Fruit fly (Drosophila melanogaster): ENCODE data around the gene CG9970.
A peak's percentile ranks its signal among the peaks of the same experiment; 100 is the strongest.

CG9970 gene

DNA sequence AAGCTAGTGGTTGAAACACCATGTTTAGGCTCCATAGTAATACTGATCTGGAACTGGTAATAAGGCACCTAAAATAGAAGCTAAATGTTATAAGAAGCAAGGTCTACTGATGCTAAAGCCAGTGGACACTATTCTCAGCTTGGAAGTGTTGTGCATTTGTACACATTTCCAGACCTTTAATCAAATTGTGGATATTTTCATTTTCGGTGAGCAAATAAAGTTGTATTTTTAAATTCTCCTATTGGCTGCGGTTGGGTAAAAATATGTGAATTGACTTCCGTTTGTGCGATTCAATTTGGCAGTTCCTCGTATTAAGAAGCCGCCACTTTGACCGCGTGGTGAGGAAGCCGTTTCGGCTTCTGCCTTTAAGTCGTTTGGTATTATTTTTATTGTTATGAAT is at the start of gene CG9970:
CG9970 (minus strand) TSS at position 101 of the 400 bp plus-strand sequence.
- TF ChIP-seq CG6808 (GFP tag; optimal IDR thresholded peaks at IDR 0.05) (no peak), cyc (GFP tag; optimal IDR thresholded peaks at IDR 0.05) (no peak), CG15336 (GFP tag; IDR thresholded peaks at IDR 0.05) (no peak), acj6 (GFP tag; optimal IDR thresholded peaks at IDR 0.05) (no peak), Ets21C (GFP tag; optimal IDR thresholded peaks at IDR 0.05) (no peak)

DNA sequence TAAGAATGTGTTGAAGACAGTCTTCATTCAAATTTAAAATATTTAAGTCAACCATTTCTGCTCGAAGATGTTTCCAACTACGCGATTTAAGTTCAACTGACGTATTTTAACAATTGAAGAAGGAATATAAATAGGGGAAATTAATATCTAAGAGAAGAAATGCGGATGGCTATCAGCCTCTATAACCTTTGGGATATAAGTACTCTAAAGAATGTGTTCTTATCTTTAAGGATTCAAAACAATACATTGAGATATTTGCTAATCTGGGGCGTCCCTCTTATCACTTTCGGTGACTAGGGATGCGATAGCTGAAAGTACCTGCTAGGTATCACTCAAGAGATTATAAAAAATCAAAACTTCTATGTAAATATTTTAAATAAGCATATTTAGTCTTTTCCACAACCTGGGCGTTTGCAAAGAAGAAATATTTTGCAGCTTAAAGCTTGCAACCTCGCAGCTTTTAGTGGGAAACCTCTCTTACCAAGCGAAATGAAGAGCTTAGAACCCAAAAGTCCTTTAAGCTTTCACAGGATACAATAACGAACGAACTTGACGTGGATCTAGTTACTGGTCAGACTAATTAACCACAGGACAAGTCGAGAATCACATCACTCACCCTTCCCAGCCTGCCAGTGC is 44.6 kb upstream of the CG9970 start, which contains the start of the genes CG34025 and Or63a:
CG34025 (minus strand) TSS at position 101 of the 636 bp plus-strand sequence.
Or63a (plus strand) TSS at position 586 of the 636 bp plus-strand sequence.
- TF ChIP-seq CG6854 (GFP tag; optimal IDR thresholded peaks at IDR 0.05) (no peak), Eip78C (GFP tag) (no peak), CG34406 (GFP tag; optimal IDR thresholded peaks at IDR 0.05) (no peak), Eip93F (GFP tag; optimal IDR thresholded peaks at IDR 0.05) (no peak), svp (GFP tag) (no peak), eg (GFP tag; IDR thresholded peaks at IDR 0.05) (no peak), CG6808 (GFP tag; optimal IDR thresholded peaks at IDR 0.05) (no peak), salr (GFP tag; optimal IDR thresholded peaks at IDR 0.05) (no peak), dsx (GFP tag; optimal IDR thresholded peaks at IDR 0.05; ENCODE audit: poor library complexity, severe bottlenecking) (no peak), cyc (GFP tag; optimal IDR thresholded peaks at IDR 0.05) (no peak), CG11762 (GFP tag; optimal IDR thresholded peaks at IDR 0.05; ENCODE audit: insufficient read depth) (no peak)

DNA sequence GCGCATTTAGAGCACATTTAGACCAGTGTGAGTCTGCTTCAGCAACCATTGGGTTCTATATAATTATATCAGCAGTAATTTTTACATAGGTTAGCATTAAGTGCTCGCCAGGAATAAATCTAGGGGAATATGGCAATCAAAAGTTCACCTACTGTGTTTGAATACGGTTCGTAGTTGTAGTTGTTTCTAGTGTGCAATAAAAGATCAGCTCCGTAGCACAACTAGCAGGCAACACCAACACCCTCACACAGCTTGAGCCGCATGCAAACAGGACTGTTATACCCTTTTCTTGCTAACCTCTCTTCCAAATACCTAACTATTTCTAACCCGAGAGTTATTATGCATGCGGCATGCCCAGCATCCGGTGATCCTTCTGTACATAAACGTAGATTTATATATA is 35.1 kb upstream of the CG9970 start, which contains the start of gene CG32846:
CG32846 (minus strand) TSS at position 101 of the 400 bp plus-strand sequence.
- TF ChIP-seq lz (GFP tag; optimal IDR thresholded peaks at IDR 0.05) (no peak), svp (GFP tag) (peak; percentile 16)

dm6 chr3L:2923097-2923496 is 6.6 kb upstream of the CG9970 start:
- no peak for TF ChIP-seq CG32006 (GFP tag; optimal IDR thresholded peaks at IDR 0.05)
- TF ChIP-seq svp (GFP tag) = peak; percentile 73

- TF ChIP-seq fd85E (GFP tag; optimal IDR thresholded peaks at IDR 0.05) (no peak), Sox15 (GFP tag; optimal IDR thresholded peaks at IDR 0.05) (no peak), CG31627 (GFP tag; optimal IDR thresholded peaks at IDR 0.05) (no peak), CG10669 (GFP tag; optimal IDR thresholded peaks at IDR 0.05) (no peak), CG4318 (GFP tag; optimal IDR thresholded peaks at IDR 0.05) (no peak), pdm3 (GFP tag; optimal IDR thresholded peaks at IDR 0.05) (no peak), fkh (GFP tag; optimal IDR thresholded peaks at IDR 0.05) (no peak), Lpt (GFP tag; optimal IDR thresholded peaks at IDR 0.05) (no peak)
These were observed 2.2 kb upstream of the CG9970 start for dm6 chr3L:2918628-2919027.

DNA sequence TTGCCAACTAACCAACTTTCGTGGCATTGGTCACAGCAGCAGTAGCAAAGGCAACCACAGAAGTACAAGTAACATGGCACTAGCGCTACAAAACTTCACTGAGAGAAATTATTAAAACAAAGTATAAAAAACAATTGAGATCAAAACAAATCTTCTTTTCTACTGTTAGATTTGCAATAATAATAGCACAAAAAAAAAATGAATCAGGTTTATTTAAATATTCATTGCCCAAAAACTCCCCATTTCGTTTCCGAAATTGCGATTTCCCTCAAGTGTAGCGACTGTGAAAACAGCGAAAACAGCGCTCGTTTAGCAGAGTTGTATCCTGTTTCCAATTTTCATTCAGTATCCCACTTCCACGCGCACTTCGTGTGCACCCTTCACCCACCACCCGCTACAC is 3.2 kb downstream of the CG9970 start:
- no peak for TF ChIP-seq CG8632 (GFP tag; optimal IDR thresholded peaks at IDR 0.05)
- TF ChIP-seq fd59A (GFP tag; optimal IDR thresholded peaks at IDR 0.05) = no peak
- TF ChIP-seq CG10669 (GFP tag; optimal IDR thresholded peaks at IDR 0.05) = no peak
- TF ChIP-seq CG32006 (GFP tag; optimal IDR thresholded peaks at IDR 0.05) = no peak
- no peak for TF ChIP-seq CG6854 (GFP tag; optimal IDR thresholded peaks at IDR 0.05)
- no peak for TF ChIP-seq svp (GFP tag)
- no peak for TF ChIP-seq vri (GFP tag; optimal IDR thresholded peaks at IDR 0.05)
- TF ChIP-seq CG1621 (tag; optimal IDR thresholded peaks at IDR 0.05) = no peak
- TF ChIP-seq Sox102F (GFP tag; optimal IDR thresholded peaks at IDR 0.05) = no peak
- no peak for TF ChIP-seq Gug (GFP tag; IDR thresholded peaks at IDR 0.05)
- TF ChIP-seq net (GFP tag; optimal IDR thresholded peaks at IDR 0.05) = no peak
- TF ChIP-seq acj6 (GFP tag; optimal IDR thresholded peaks at IDR 0.05) = no peak
- TF ChIP-seq Sox15 (GFP tag; optimal IDR thresholded peaks at IDR 0.05) = no peak
- TF ChIP-seq eg (GFP tag; IDR thresholded peaks at IDR 0.05) = no peak
- no peak for TF ChIP-seq Eip78C (GFP tag)
- TF ChIP-seq Hr4 (GFP tag; optimal IDR thresholded peaks at IDR 0.05) = no peak
- no peak for TF ChIP-seq CG10631 (GFP tag; optimal IDR thresholded peaks at IDR 0.05)
- no peak for TF ChIP-seq CG11902 (GFP tag; optimal IDR thresholded peaks at IDR 0.05)
- no peak for TF ChIP-seq achi (GFP tag; optimal IDR thresholded peaks at IDR 0.05)
- no peak for TF ChIP-seq topi (GFP tag; optimal IDR thresholded peaks at IDR 0.05)
